Fruit fly (Drosophila melanogaster) whole organism, embryonic: ENCODE data around the gene HemK1.
A peak's percentile ranks its signal among the peaks of the same experiment; 100 is the strongest.

Source experiments
- ATbp ChIP-seq: fragments of 200-800 bp; sonication (Bioruptor generic); optimal IDR thresholded peaks from 2 replicates; lab custom pipeline; 2017; ENCODE audit warnings: missing biosample characterization, mild to moderate bottlenecking, missing genetic modification characterization, missing genetic modification reagents
- CG10267 ChIP-seq: fragments of 200-800 bp; sonication (Bioruptor generic); optimal IDR thresholded peaks from 2 replicates; lab custom pipeline; 2018; ENCODE audit warnings: missing biosample characterization, mild to moderate bottlenecking, missing genetic modification characterization, moderate library complexity
- CG10274 ChIP-seq: fragments of 200-800 bp; sonication (Bioruptor generic); optimal IDR thresholded peaks from 3 replicates; lab custom pipeline; 2017; ENCODE audit warnings: missing biosample characterization, mild to moderate bottlenecking, missing genetic modification characterization
- CG10979 ChIP-seq: fragments of 200-800 bp; sonication (Bioruptor generic); optimal IDR thresholded peaks from 2 replicates; lab custom pipeline; 2018; ENCODE audit warnings: missing biosample characterization, mild to moderate bottlenecking, missing genetic modification characterization, moderate library complexity
- CG11398 ChIP-seq: fragments of 200-800 bp; sonication (Bioruptor generic); optimal IDR thresholded peaks from 2 replicates; lab custom pipeline; 2016; ENCODE audit warnings: missing biosample characterization, missing genetic modification characterization
- CG11560 ChIP-seq: fragments of 200-800 bp; sonication (Bioruptor generic); IDR thresholded peaks from 3 replicates; pipeline ENCODE4 v1.3.6; 2022; ENCODE audit warnings: missing biosample characterization, missing genetic modification characterization
- CG11723 ChIP-seq: fragments of 200-800 bp; sonication (Bioruptor generic); optimal IDR thresholded peaks from 2 replicates; lab custom pipeline; 2017; ENCODE audit warnings: missing biosample characterization, mild to moderate bottlenecking, missing genetic modification characterization
- CG17186 ChIP-seq: fragments of 200-800 bp; sonication (Bioruptor generic); optimal IDR thresholded peaks from 3 replicates; lab custom pipeline; 2017; ENCODE audit warnings: missing biosample characterization, missing genetic modification reagents, missing genetic modification characterization
- CG17568 ChIP-seq: fragments of 200-800 bp; sonication (Bioruptor generic); optimal IDR thresholded peaks from 2 replicates; lab custom pipeline; 2018; ENCODE audit warnings: missing biosample characterization, mild to moderate bottlenecking, missing genetic modification characterization, moderate library complexity
- CG17829 ChIP-seq: fragments of 200-800 bp; optimal IDR thresholded peaks from 2 replicates; lab custom pipeline; 2019; ENCODE audit warnings: missing biosample characterization, mild to moderate bottlenecking, missing genetic modification characterization, moderate library complexity
- CG18619 ChIP-seq: fragments of 200-800 bp; sonication (Bioruptor generic); optimal IDR thresholded peaks from 3 replicates; lab custom pipeline; 2017; ENCODE audit warnings: missing biosample characterization, mild to moderate bottlenecking, missing genetic modification characterization
- CG2120 ChIP-seq: fragments of 200-800 bp; sonication (Bioruptor generic); optimal IDR thresholded peaks from 3 replicates; lab custom pipeline; 2016; ENCODE audit warnings: missing biosample characterization, missing genetic modification characterization
- CG30020 ChIP-seq: fragments of 200-800 bp; optimal IDR thresholded peaks from 2 replicates; lab custom pipeline; 2019; ENCODE audit warnings: missing biosample characterization, mild to moderate bottlenecking, missing genetic modification characterization, moderate library complexity
- CG34224 ChIP-seq: fragments of 200-800 bp; sonication (Bioruptor generic); IDR thresholded peaks from 3 replicates; pipeline ENCODE4 v1.3.6; 2022; ENCODE audit warnings: missing biosample characterization, missing genetic modification characterization; ENCODE audit not compliant: partially characterized antibody
- CG3838 ChIP-seq: fragments of 200-800 bp; sonication (Bioruptor generic); optimal IDR thresholded peaks from 3 replicates; lab custom pipeline; 2016; ENCODE audit warnings: missing biosample characterization, missing genetic modification characterization
- CG3847 ChIP-seq: fragments of 200-800 bp; sonication (Bioruptor generic); IDR thresholded peaks from 2 replicates; pipeline ENCODE4 v1.3.6; 2022; ENCODE audit warnings: missing biosample characterization, missing genetic modification characterization
- CG4617 ChIP-seq: fragments of 200-800 bp; sonication (Bioruptor generic); optimal IDR thresholded peaks from 3 replicates; lab custom pipeline; 2016; ENCODE audit warnings: missing biosample characterization, missing genetic modification characterization, borderline replicate concordance
- CG6813 ChIP-seq: fragments of 200-800 bp; sonication (Bioruptor generic); optimal IDR thresholded peaks from 2 replicates; lab custom pipeline; 2017; ENCODE audit warnings: missing biosample characterization, missing genetic modification characterization, mild to moderate bottlenecking, moderate library complexity, missing genetic modification reagents
- CG7372 ChIP-seq: fragments of 200-800 bp; sonication (Bioruptor generic); IDR thresholded peaks from 2 replicates; pipeline ENCODE4 v1.3.6; 2022; ENCODE audit warnings: missing biosample characterization, missing genetic modification characterization
- CG9215 ChIP-seq: fragments of 200-800 bp; sonication (Bioruptor generic); IDR thresholded peaks from 2 replicates; pipeline ENCODE4 v1.3.6; 2022; ENCODE audit warnings: missing biosample characterization, missing genetic modification characterization
- Dad ChIP-seq: fragments of 200-800 bp; sonication (Bioruptor generic); optimal IDR thresholded peaks from 3 replicates; lab custom pipeline; 2016; ENCODE audit warnings: missing biosample characterization, missing genetic modification characterization
- Dll ChIP-seq: fragments of 200-800 bp; sonication (Bioruptor generic); IDR thresholded peaks from 4 replicates; pipeline ENCODE4 v1.3.6; 2022; ENCODE audit warnings: missing biosample characterization, missing genetic modification characterization; ENCODE audit not compliant: partially characterized antibody
- Eip74EF ChIP-seq, 2 experiments: fragments of 200-800 bp in 1 of 2; fragments of >200 bp in 1 of 2; sonication (Bioruptor generic) in 1 of 2; optimal IDR thresholded peaks; 2 replicates each; lab custom pipeline; 2017 to 2019; ENCODE audit warnings: missing biosample characterization in 2 of 2, missing genetic modification characterization in 2 of 2, mild to moderate bottlenecking in 1 of 2, moderate library complexity in 1 of 2
- Fer3 ChIP-seq: fragments of 200-800 bp; sonication (Bioruptor generic); optimal IDR thresholded peaks from 2 replicates; lab custom pipeline; 2018; ENCODE audit warnings: missing biosample characterization, mild to moderate bottlenecking, missing genetic modification characterization, moderate library complexity
- HHEX ChIP-seq: fragments of 200-800 bp; sonication (Bioruptor generic); optimal IDR thresholded peaks from 3 replicates; lab custom pipeline; 2017; ENCODE audit warnings: missing biosample characterization, mild to moderate bottlenecking, missing genetic modification characterization, missing genetic modification reagents
- Hr39 ChIP-seq: fragments of >200 bp; optimal IDR thresholded peaks from 2 replicates; lab custom pipeline; 2017
- MBD-R2 ChIP-seq: fragments of 200-800 bp; sonication (Bioruptor generic); IDR thresholded peaks from 2 replicates; pipeline ENCODE4 v1.3.6; 2022; ENCODE audit warnings: missing biosample characterization, missing genetic modification characterization
- MTF-1 ChIP-seq: fragments of 200-800 bp; sonication (Bioruptor generic); optimal IDR thresholded peaks from 2 replicates; lab custom pipeline; 2018; ENCODE audit warnings: missing biosample characterization, mild to moderate bottlenecking, missing genetic modification characterization, borderline replicate concordance
- Max ChIP-seq: fragments of 200-800 bp; sonication (Bioruptor generic); optimal IDR thresholded peaks from 2 replicates; lab custom pipeline; 2016; ENCODE audit warnings: missing biosample characterization, mild to moderate bottlenecking, missing genetic modification characterization
- NK7.1 ChIP-seq: fragments of 200-800 bp; sonication (Bioruptor generic); optimal IDR thresholded peaks from 3 replicates; lab custom pipeline; 2016; ENCODE audit warnings: missing biosample characterization, missing genetic modification characterization
- Sox100B ChIP-seq: fragments of 200-800 bp; sonication (Bioruptor generic); optimal IDR thresholded peaks from 3 replicates; lab custom pipeline; 2018; ENCODE audit warnings: missing biosample characterization, mild to moderate bottlenecking, missing genetic modification characterization
- Usf ChIP-seq: fragments of 200-800 bp; sonication (Bioruptor generic); optimal IDR thresholded peaks from 2 replicates; lab custom pipeline; 2017; ENCODE audit warnings: missing genotype, missing biosample characterization, missing genetic modification characterization
- Xbp1 ChIP-seq: fragments of 200-800 bp; sonication (Bioruptor generic); optimal IDR thresholded peaks from 3 replicates; lab custom pipeline; 2016; ENCODE audit warnings: missing biosample characterization, mild to moderate bottlenecking, missing genetic modification characterization
- amos ChIP-seq: fragments of 200-800 bp; sonication (Bioruptor generic); IDR thresholded peaks from 2 replicates; pipeline ENCODE4 v1.3.6; 2022; ENCODE audit warnings: missing biosample characterization, missing genetic modification characterization; ENCODE audit not compliant: partially characterized antibody
- ara ChIP-seq: fragments of 200-800 bp; sonication (Bioruptor generic); IDR thresholded peaks from 2 replicates; pipeline ENCODE4 v1.3.6; 2022; ENCODE audit warnings: missing biosample characterization, missing genetic modification characterization
- btn ChIP-seq: fragments of 200-800 bp; sonication (Bioruptor generic); optimal IDR thresholded peaks from 2 replicates; lab custom pipeline; 2016; ENCODE audit warnings: missing biosample characterization, missing genetic modification characterization
- caup ChIP-seq: fragments of 200-800 bp; sonication (Bioruptor generic); optimal IDR thresholded peaks from 3 replicates; lab custom pipeline; 2017; ENCODE audit warnings: missing biosample characterization, mild to moderate bottlenecking, missing genetic modification characterization, moderate library complexity; ENCODE audit not compliant: severe bottlenecking
- cg ChIP-seq: fragments of 200-800 bp; sonication (Bioruptor generic); optimal IDR thresholded peaks from 3 replicates; lab custom pipeline; 2019; ENCODE audit warnings: missing biosample characterization, mild to moderate bottlenecking, missing genetic modification characterization, moderate library complexity
- emc ChIP-seq: fragments of 200-800 bp; sonication (Bioruptor generic); optimal IDR thresholded peaks from 2 replicates; lab custom pipeline; 2016; ENCODE audit warnings: missing biosample characterization, missing genetic modification characterization
- exex ChIP-seq: fragments of 200-800 bp; sonication (Bioruptor generic); optimal IDR thresholded peaks from 4 replicates; lab custom pipeline; 2018; ENCODE audit warnings: missing biosample characterization, mild to moderate bottlenecking, missing genetic modification characterization, moderate library complexity
- fru ChIP-seq: fragments of >200 bp; optimal IDR thresholded peaks from 2 replicates; lab custom pipeline; 2017
- grn ChIP-seq: fragments of 200-800 bp; sonication (Bioruptor generic); optimal IDR thresholded peaks from 3 replicates; lab custom pipeline; 2017; ENCODE audit warnings: missing biosample characterization, missing genetic modification characterization
- hb ChIP-seq: fragments of 200-800 bp; sonication (Bioruptor generic); IDR thresholded peaks from 3 replicates; pipeline ENCODE4 v1.3.6; 2022; ENCODE audit warnings: missing biosample characterization, missing genetic modification characterization; ENCODE audit not compliant: partially characterized antibody
- ind ChIP-seq: fragments of 200-800 bp; sonication (Bioruptor generic); optimal IDR thresholded peaks from 3 replicates; lab custom pipeline; 2016; ENCODE audit warnings: missing biosample characterization, missing genetic modification characterization
- kay ChIP-seq: fragments of 200-800 bp; sonication (Bioruptor generic); optimal IDR thresholded peaks from 2 replicates; lab custom pipeline; 2016; ENCODE audit warnings: missing biosample characterization, missing genetic modification characterization
- luna ChIP-seq: fragments of 200-800 bp; sonication (Bioruptor generic); optimal IDR thresholded peaks from 2 replicates; lab custom pipeline; 2016; ENCODE audit warnings: missing biosample characterization, missing genetic modification characterization
- pzg ChIP-seq: fragments of 200-800 bp; sonication (Bioruptor generic); optimal IDR thresholded peaks from 3 replicates; lab custom pipeline; 2018; ENCODE audit warnings: missing biosample characterization, mild to moderate bottlenecking, missing genetic modification characterization, moderate library complexity
- sd ChIP-seq: fragments of 200-800 bp; sonication (Bioruptor generic); optimal IDR thresholded peaks from 3 replicates; lab custom pipeline; 2018; ENCODE audit warnings: missing biosample characterization, mild to moderate bottlenecking, missing genetic modification characterization, moderate library complexity
- twi ChIP-seq: fragments of 200-800 bp; optimal IDR thresholded peaks from 2 replicates; lab custom pipeline; 2019; ENCODE audit warnings: missing biosample characterization, mild to moderate bottlenecking, missing genetic modification characterization, moderate library complexity
- vfl ChIP-seq: fragments of 200-800 bp; sonication (Bioruptor generic); optimal IDR thresholded peaks from 2 replicates; lab custom pipeline; 2016; ENCODE audit warnings: missing biosample characterization, missing genetic modification characterization
- zf30C ChIP-seq: fragments of 200-800 bp; sonication (Bioruptor generic); optimal IDR thresholded peaks from 3 replicates; lab custom pipeline; 2018; ENCODE audit warnings: missing biosample characterization, mild to moderate bottlenecking, missing genetic modification characterization

The HemK1 gene

dm6 chr2L:6476753-6477152 lies 9.3 kb upstream of the HemK1 start, which contains the start of gene CG9536 (continued):
- TF ChIP-seq twi, result no peak
- no peak for TF ChIP-seq grn (GFP tag; lab: Kevin White, UChicago)
- TF ChIP-seq luna, result no peak
- peak; percentile 71; the same call in 3 of the 4 replicates for TF ChIP-seq Dll (GFP tag; lab: Robert Waterston, UW)
- no peak for TF ChIP-seq Sox100B (GFP tag; lab: Kevin White, UChicago)
- TF ChIP-seq CG10274 (GFP tag; lab: Kevin White, UChicago), result no peak
- no peak for TF ChIP-seq CG10979 (tag; lab: Kevin White, UChicago)
- no peak for TF ChIP-seq Max (GFP tag; lab: Kevin White, UChicago)
- TF ChIP-seq Usf (GFP tag; lab: Kevin White, UChicago), result no peak
- TF ChIP-seq CG6813 (GFP tag; lab: Kevin White, UChicago), result no peak
- peak; percentile 14 for TF ChIP-seq CG17829 (tag; lab: Kevin White, UChicago)
- peak; percentile 40 for TF ChIP-seq CG4617 (GFP tag; lab: Kevin White, UChicago)
- no peak for TF ChIP-seq CG18619 (GFP tag; lab: Kevin White, UChicago)
- TF ChIP-seq CG30020 (tag; lab: Kevin White, UChicago), result peak; percentile 7
- TF ChIP-seq fru (lab: Kevin White, UChicago), result no peak
- no peak for TF ChIP-seq NK7.1
- no peak for TF ChIP-seq Xbp1 (GFP tag; lab: Kevin White, UChicago)
- TF ChIP-seq hb (GFP tag; lab: Robert Waterston, UW), result peak; percentile 58; the same call in 1 of the 3 replicates
- no peak for TF ChIP-seq sd (tag; lab: Kevin White, UChicago)
- TF ChIP-seq CG11723 (GFP tag; lab: Kevin White, UChicago), result no peak
- TF ChIP-seq Hr39 (lab: Kevin White, UChicago), result no peak
- TF ChIP-seq CG10267 (tag; lab: Kevin White, UChicago), result peak; percentile 38
- TF ChIP-seq ara, result no peak
- no peak for TF ChIP-seq zf30C (GFP tag; lab: Kevin White, UChicago)
- no peak for TF ChIP-seq CG9215
- no peak for TF ChIP-seq Fer3 (tag; lab: Kevin White, UChicago)
- no peak for TF ChIP-seq Eip74EF (GFP tag; optimal IDR thresholded peaks at IDR 0.05; lab: Kevin White, UChicago)
- no peak for TF ChIP-seq kay
- no peak for TF ChIP-seq btn
- TF ChIP-seq MBD-R2 (GFP tag; lab: Robert Waterston, UW), result peak; percentile 69
- TF ChIP-seq exex (tag; lab: Kevin White, UChicago), result no peak
- no peak for TF ChIP-seq CG17568 (GFP tag; lab: Kevin White, UChicago)
- peak; percentile 77 for TF ChIP-seq pzg (GFP tag; lab: Kevin White, UChicago)
- no peak for TF ChIP-seq emc (GFP tag; lab: Kevin White, UChicago)
- no peak for TF ChIP-seq CG3838
- TF ChIP-seq CG34224 (GFP tag; lab: Robert Waterston, UW), result peak; percentile 60; the same call in 2 of the 3 replicates
- TF ChIP-seq ATbp (GFP tag; lab: Kevin White, UChicago), result no peak
- peak; percentile 30; the same call in 1 of the 2 replicates for TF ChIP-seq CG3847 (GFP tag; lab: Robert Waterston, UW)
- no peak for TF ChIP-seq CG17186
- TF ChIP-seq ind (GFP tag; lab: Kevin White, UChicago), result no peak
- TF ChIP-seq CG7372, result no peak
- TF ChIP-seq amos (GFP tag; lab: Robert Waterston, UW), result peak; percentile 53; the same call in 1 of the 2 replicates
- no peak for TF ChIP-seq Dad (GFP tag; lab: Kevin White, UChicago)
- no peak for TF ChIP-seq cg (GFP tag; lab: Kevin White, UChicago)
- TF ChIP-seq HHEX, result no peak
- no peak for TF ChIP-seq CG11560 (tag; lab: Robert Waterston, UW)
- TF ChIP-seq CG2120 (GFP tag; lab: Kevin White, UChicago), result no peak
- TF ChIP-seq CG11398 (GFP tag; lab: Kevin White, UChicago), result no peak
- no peak for TF ChIP-seq caup (GFP tag; lab: Kevin White, UChicago)
- no peak for TF ChIP-seq vfl (GFP tag; lab: Kevin White, UChicago)
- no peak for TF ChIP-seq MTF-1 (GFP tag; lab: Kevin White, UChicago)
